Worm (Caenorhabditis elegans): Measurements from ENCODE around the gene ZK563.2.

Gene ZK563.2

ce11 chrX:3368659-3369058 is at the start of gene ZK563.2:
ZK563.2 (plus strand) TSS chrX:3368959.
- no peak for TF ChIP-seq nhr-23 (tag; optimal IDR thresholded peaks at IDR 0.05)
- TF ChIP-seq Y55F3AM.14 (GFP tag; optimal IDR thresholded peaks at IDR 0.05), result no peak
- no peak for TF ChIP-seq aly-2 (tag; optimal IDR thresholded peaks at IDR 0.05)
- TF ChIP-seq mbf-1 (tag; optimal IDR thresholded peaks at IDR 0.05), result no peak
- TF ChIP-seq crh-2 (tag; optimal IDR thresholded peaks at IDR 0.05), result no peak
- no peak for TF ChIP-seq C34F6.9 (tag; optimal IDR thresholded peaks at IDR 0.05)
- no peak for TF ChIP-seq alr-1 (tag; optimal IDR thresholded peaks at IDR 0.05)
- no peak for TF ChIP-seq nhr-10 (tag; optimal IDR thresholded peaks at IDR 0.05)
- TF ChIP-seq elt-1 (tag; optimal IDR thresholded peaks at IDR 0.05), result no peak
- TF ChIP-seq nhr-25 (tag; optimal IDR thresholded peaks at IDR 0.05), result no peak
- no peak for TF ChIP-seq blmp-1 (tag; optimal IDR thresholded peaks at IDR 0.05; ENCODE audit: insufficient read depth)
- no peak for TF ChIP-seq nhr-11 (tag; optimal IDR thresholded peaks at IDR 0.05)
- TF ChIP-seq skn-1 (tag; optimal IDR thresholded peaks at IDR 0.05), result no peak
- no peak for TF ChIP-seq sma-3 (GFP tag; optimal IDR thresholded peaks at IDR 0.05)
- TF ChIP-seq lin-39 (tag; optimal IDR thresholded peaks at IDR 0.05), result no peak
- no peak for TF ChIP-seq sma-9 (GFP tag; optimal IDR thresholded peaks at IDR 0.05)
- no peak for TF ChIP-seq sma-9 (tag; optimal IDR thresholded peaks at IDR 0.05)

ce11 chrX:3326175-3326574 is 42.6 kb upstream of the ZK563.2 start, which contains the start of gene F11D5.6:
F11D5.6 (minus strand) TSS chrX:3326275.
- no peak for TF ChIP-seq nhr-12 (tag; optimal IDR thresholded peaks at IDR 0.05)
- no peak for TF ChIP-seq lin-13 (GFP tag; optimal IDR thresholded peaks at IDR 0.05)
- TF ChIP-seq nhr-21 (tag; optimal IDR thresholded peaks at IDR 0.05), result no peak
- TF ChIP-seq nhr-77 (tag; optimal IDR thresholded peaks at IDR 0.05), result no peak
- TF ChIP-seq ztf-4 (tag; optimal IDR thresholded peaks at IDR 0.05), result no peak
- TF ChIP-seq nhr-129 (tag; optimal IDR thresholded peaks at IDR 0.05), result no peak
- no peak for TF ChIP-seq lin-39 (tag; optimal IDR thresholded peaks at IDR 0.05)
- TF ChIP-seq gmeb-1 (tag; optimal IDR thresholded peaks at IDR 0.05), result no peak
- TF ChIP-seq sem-4 (tag; optimal IDR thresholded peaks at IDR 0.05), result no peak
- no peak for TF ChIP-seq skn-1 (tag; optimal IDR thresholded peaks at IDR 0.05)

- TF ChIP-seq nhr-11 (tag; optimal IDR thresholded peaks at IDR 0.05) (no peak), snpc-4 (tag; optimal IDR thresholded peaks at IDR 0.05) (no peak), ztf-11 (tag; optimal IDR thresholded peaks at IDR 0.05) (no peak), R02D3.7 (tag; optimal IDR thresholded peaks at IDR 0.05) (no peak), ZK546.5 (tag; optimal IDR thresholded peaks at IDR 0.05) (no peak), crh-2 (tag; optimal IDR thresholded peaks at IDR 0.05) (no peak), ztf-1 (GFP tag; conservative IDR thresholded peaks at IDR 0.05) (no peak), nhr-25 (tag; optimal IDR thresholded peaks at IDR 0.05) (no peak), elt-3 (tag; optimal IDR thresholded peaks at IDR 0.05) (no peak), dmd-4 (tag; optimal IDR thresholded peaks at IDR 0.05) (no peak), mdl-1 (tag; optimal IDR thresholded peaks at IDR 0.05) (no peak), lin-11 (tag; optimal IDR thresholded peaks at IDR 0.05) (no peak), nhr-6 (tag; optimal IDR thresholded peaks at IDR 0.05) (no peak), zag-1 (tag; optimal IDR thresholded peaks at IDR 0.05) (no peak), lin-13 (GFP tag; optimal IDR thresholded peaks at IDR 0.05) (no peak), ama-1 (optimal IDR thresholded peaks at IDR 0.05) (no peak), nhr-21 (tag; optimal IDR thresholded peaks at IDR 0.05) (no peak)
These were observed 35.9 kb upstream of the ZK563.2 start, which contains the start of gene F11D5.1 for ce11 chrX:3332824-3333223. F11D5.1 (plus strand) TSS chrX:3333124.

- no peak for TF ChIP-seq nhr-12 (tag; optimal IDR thresholded peaks at IDR 0.05)
- no peak for TF ChIP-seq ceh-16 (tag; optimal IDR thresholded peaks at IDR 0.05)
- no peak for TF ChIP-seq gmeb-1 (tag; optimal IDR thresholded peaks at IDR 0.05)
- TF ChIP-seq sma-9 (GFP tag; optimal IDR thresholded peaks at IDR 0.05), result peak; percentile 29
- TF ChIP-seq sma-9 (tag; optimal IDR thresholded peaks at IDR 0.05), result no peak
- TF ChIP-seq crh-2 (tag; optimal IDR thresholded peaks at IDR 0.05), result peak; percentile 1
- TF ChIP-seq fos-1 (tag; optimal IDR thresholded peaks at IDR 0.05), result peak; percentile 90
- peak; percentile 36 for TF ChIP-seq skn-1 (tag; optimal IDR thresholded peaks at IDR 0.05)
- no peak for TF ChIP-seq ztf-1 (GFP tag; conservative IDR thresholded peaks at IDR 0.05)
- no peak for TF ChIP-seq unc-39 (tag; optimal IDR thresholded peaks at IDR 0.05)
- peak; percentile 29 for TF ChIP-seq F13H6.1 (tag; optimal IDR thresholded peaks at IDR 0.05)
- TF ChIP-seq unc-62 (GFP tag; optimal IDR thresholded peaks at IDR 0.05), result no peak
These were observed 34.6 kb upstream of the ZK563.2 start for ce11 chrX:3334115-3334514.

All from whole organism, L2 larva.